Worm (Caenorhabditis elegans) whole organism, L2 larva: ENCODE measurements around the gene F20D6.11.

Experiments used
- Y55F3AM.14 ChIP-seq: fragments of 200-800 bp; sonication (Bioruptor generic); optimal IDR thresholded peaks from 2 replicates; lab custom pipeline; 2018; ENCODE audit warnings: mild to moderate bottlenecking, missing genetic modification characterization, missing compliant biosample characterization
- ZK546.5 ChIP-seq: sonication (generic microtip); optimal IDR thresholded peaks from 2 replicates; lab custom pipeline; 2017; ENCODE audit warnings: missing biosample characterization, missing genetic modification characterization
- ceh-82 ChIP-seq: fragments of 150-350 bp; optimal IDR thresholded peaks from 2 replicates; lab custom pipeline; 2014; ENCODE audit warnings: missing biosample characterization, missing genetic modification characterization
- egl-27 ChIP-seq: sonication (generic microtip); optimal IDR thresholded peaks from 3 replicates; lab custom pipeline; 2017; ENCODE audit warnings: missing biosample characterization, missing genetic modification reagents, missing genetic modification characterization
- lin-13 ChIP-seq: fragments of 150-350 bp; optimal IDR thresholded peaks from 2 replicates; lab custom pipeline; 2014; ENCODE audit warnings: missing biosample characterization, missing genetic modification reagents, missing genetic modification characterization
- nhr-11 ChIP-seq: fragments of 150-350 bp; optimal IDR thresholded peaks from 2 replicates; lab custom pipeline; 2014; ENCODE audit warnings: missing biosample characterization, missing genetic modification characterization
- nhr-23 ChIP-seq: fragments of 150-350 bp; optimal IDR thresholded peaks from 2 replicates; lab custom pipeline; 2014; ENCODE audit warnings: missing biosample characterization, missing genetic modification reagents, missing genetic modification characterization
- skn-1 ChIP-seq: sonication (generic microtip); optimal IDR thresholded peaks from 2 replicates; lab custom pipeline; 2017; ENCODE audit warnings: missing biosample characterization, missing genetic modification characterization
- snpc-4 ChIP-seq: fragments of 150-350 bp; optimal IDR thresholded peaks from 2 replicates; lab custom pipeline; 2014; ENCODE audit warnings: missing biosample characterization, missing genetic modification characterization
- unc-39 ChIP-seq: fragments of 150-350 bp; optimal IDR thresholded peaks from 2 replicates; lab custom pipeline; 2014; ENCODE audit warnings: missing biosample characterization, missing genetic modification characterization
- unc-55 ChIP-seq: fragments of 150-350 bp; sonication (generic microtip); optimal IDR thresholded peaks from 3 replicates; lab custom pipeline; 2014; ENCODE audit warnings: missing biosample characterization, missing genetic modification reagents, missing genetic modification characterization
- zag-1 ChIP-seq: fragments of 150-350 bp; optimal IDR thresholded peaks from 2 replicates; lab custom pipeline; 2014; ENCODE audit warnings: missing biosample characterization, missing genetic modification characterization
- ztf-11 ChIP-seq: sonication (generic microtip); optimal IDR thresholded peaks from 2 replicates; lab custom pipeline; 2017; ENCODE audit warnings: missing biosample characterization, missing genetic modification characterization

DNA sequence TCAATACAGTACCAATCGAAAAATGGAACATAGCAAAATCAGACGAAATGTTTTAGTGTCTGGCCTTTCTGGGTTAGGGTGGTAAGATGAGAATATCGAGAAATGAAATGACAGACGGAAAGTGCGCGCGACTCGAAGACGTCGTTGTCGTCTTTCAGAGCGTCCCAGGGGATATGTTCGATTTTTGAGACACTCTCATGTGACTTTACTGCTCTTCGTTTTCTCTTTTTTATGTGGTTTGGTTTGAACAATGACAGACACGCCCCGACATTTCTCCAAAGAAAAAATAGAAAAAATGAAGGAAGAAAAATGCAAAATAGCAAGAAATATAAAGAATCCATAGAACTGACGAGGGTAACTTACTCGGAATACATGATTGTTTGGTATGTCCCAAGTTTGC, 11.6 kb upstream of the F20D6.11 start:
- TF ChIP-seq snpc-4 (no peak), Y55F3AM.14 (GFP tag; lab: Kevin White, UChicago) (no peak), ztf-11 (tag; lab: Kevin White, UChicago) (no peak), lin-13 (GFP tag; lab: Kevin White, UChicago) (no peak), nhr-23 (no peak), zag-1 (no peak), nhr-11 (no peak), unc-55 (GFP tag; lab: Kevin White, UChicago) (no peak), unc-39 (tag; lab: Kevin White, UChicago) (no peak), egl-27 (no peak), skn-1 (tag; lab: Kevin White, UChicago) (no peak), ZK546.5 (no peak), ceh-82 (tag; lab: Kevin White, UChicago) (no peak)
